Worm (Caenorhabditis elegans) whole organism, L4 larva: ENCODE data around the gene ifa-1.

Experiments used
- Y5F2A.4 ChIP-seq: fragments of 200-800 bp; sonication (Bioruptor generic); optimal IDR thresholded peaks from 2 replicates; lab custom pipeline; 2018; ENCODE audit warnings: mild to moderate bottlenecking, missing genetic modification characterization, missing compliant biosample characterization
- Y75B8A.6 ChIP-seq: fragments of 200-800 bp; sonication (Bioruptor generic); IDR thresholded peaks from 2 replicates; pipeline ENCODE4 v1.3.6; 2022; ENCODE audit warnings: missing genetic modification reagents, missing genetic modification characterization, missing compliant biosample characterization
- egl-27 ChIP-seq: sonication (generic microtip); optimal IDR thresholded peaks from 3 replicates; lab custom pipeline; 2017; ENCODE audit warnings: missing biosample characterization, missing genetic modification reagents, missing genetic modification characterization
- fkh-10 ChIP-seq: fragments of 150-350 bp; optimal IDR thresholded peaks from 2 replicates; lab custom pipeline; 2014; ENCODE audit warnings: missing biosample characterization, missing genetic modification reagents, missing genetic modification characterization
- lin-1 ChIP-seq: fragments of 200-800 bp; sonication (Bioruptor generic); IDR thresholded peaks from 2 replicates; pipeline ENCODE4 v1.3.6; 2022; ENCODE audit warnings: missing genetic modification reagents, missing genetic modification characterization, missing compliant biosample characterization
- lir-3 ChIP-seq: sonication (generic microtip); optimal IDR thresholded peaks from 2 replicates; lab custom pipeline; 2016; ENCODE audit warnings: mild to moderate bottlenecking, missing genetic modification characterization, missing compliant biosample characterization
- mep-1 ChIP-seq: fragments of 150-350 bp; sonication (generic microtip); optimal IDR thresholded peaks from 3 replicates; lab custom pipeline; 2014; ENCODE audit warnings: missing biosample characterization, missing genetic modification characterization
- nhr-237 ChIP-seq: sonication (generic microtip); optimal IDR thresholded peaks from 2 replicates; lab custom pipeline; 2017; ENCODE audit warnings: missing biosample characterization, missing genetic modification characterization
- pqm-1 ChIP-seq: sonication (generic microtip); optimal IDR thresholded peaks from 2 replicates; lab custom pipeline; 2017; ENCODE audit warnings: missing biosample characterization, missing genetic modification characterization
- saeg-2 ChIP-seq: fragments of 200-800 bp; sonication (Bioruptor generic); IDR thresholded peaks from 2 replicates; pipeline ENCODE4 v1.3.6; 2022; ENCODE audit warnings: missing genetic modification reagents, missing genetic modification characterization, missing compliant biosample characterization

- TF ChIP-seq fkh-10 (GFP tag; lab: Kevin White, UChicago), result no peak
- TF ChIP-seq nhr-237, result no peak
- TF ChIP-seq pqm-1, result no peak
- no peak for TF ChIP-seq mep-1 (tag; lab: Kevin White, UChicago)
- no peak for TF ChIP-seq lir-3 (tag; lab: Kevin White, UChicago)
- no peak for TF ChIP-seq Y75B8A.6 (GFP tag; lab: Robert Waterston, UW)
- no peak for TF ChIP-seq saeg-2
- TF ChIP-seq lin-1, result no peak
- TF ChIP-seq egl-27, result no peak
- TF ChIP-seq Y5F2A.4 (GFP tag; lab: Kevin White, UChicago), result no peak
Observed at ce11 chrX:11286246-11286645, 15.3 kb downstream of the ifa-1 start, which contains the start of gene F38B2.3.
